Fruit fly (Drosophila melanogaster) whole organism, adult: Measurements from ENCODE around the gene Meics.
A peak's percentile ranks its signal among the peaks of the same experiment; 100 is the strongest.

ENCODE experiments used
- CG11617 ChIP-seq: fragments of 200-800 bp; sonication (Bioruptor generic); optimal IDR thresholded peaks from 2 replicates; lab custom pipeline; 2017; ENCODE audit warnings: mild to moderate bottlenecking, missing biosample characterization, missing genetic modification reagents, missing genetic modification characterization
- CG12768 ChIP-seq: fragments of 200-800 bp; sonication (Bioruptor generic); optimal IDR thresholded peaks from 2 replicates; lab custom pipeline; 2017; ENCODE audit warnings: missing biosample characterization, missing genetic modification characterization, mild to moderate bottlenecking, moderate library complexity, missing genetic modification reagents
- CG14711 ChIP-seq: fragments of 200-800 bp; sonication (Bioruptor generic); optimal IDR thresholded peaks from 2 replicates; lab custom pipeline; 2018; ENCODE audit warnings: missing biosample characterization, mild to moderate bottlenecking, missing genetic modification characterization, moderate library complexity
- CG1620 ChIP-seq: fragments of 200-800 bp; sonication (Bioruptor generic); optimal IDR thresholded peaks from 2 replicates; lab custom pipeline; 2016; ENCODE audit warnings: missing biosample characterization, missing genetic modification characterization
- CG33017 ChIP-seq: fragments of 200-800 bp; sonication (Bioruptor generic); optimal IDR thresholded peaks from 2 replicates; lab custom pipeline; 2018; ENCODE audit warnings: missing biosample characterization, mild to moderate bottlenecking, missing genetic modification characterization, moderate library complexity
- CG5204 ChIP-seq: fragments of 200-800 bp; sonication (Bioruptor generic); optimal IDR thresholded peaks from 2 replicates; lab custom pipeline; 2016; ENCODE audit warnings: missing biosample characterization, missing genetic modification characterization
- CG7045 ChIP-seq: fragments of 200-800 bp; sonication (Bioruptor generic); optimal IDR thresholded peaks from 2 replicates; lab custom pipeline; 2017; ENCODE audit warnings: missing biosample characterization, mild to moderate bottlenecking, missing genetic modification characterization
- CG7101 ChIP-seq: fragments of 200-800 bp; sonication (Bioruptor generic); optimal IDR thresholded peaks from 2 replicates; lab custom pipeline; 2018; ENCODE audit warnings: missing biosample characterization, mild to moderate bottlenecking, missing genetic modification characterization, moderate library complexity
- Clk ChIP-seq: fragments of 200-800 bp; sonication (Bioruptor generic); optimal IDR thresholded peaks from 2 replicates; lab custom pipeline; 2017; ENCODE audit warnings: missing biosample characterization, missing genetic modification characterization
- Crg-1 ChIP-seq: fragments of 200-800 bp; sonication (Bioruptor generic); optimal IDR thresholded peaks from 2 replicates; lab custom pipeline; 2016; ENCODE audit warnings: missing biosample characterization, missing genetic modification characterization
- Hr96 ChIP-seq: fragments of 200-800 bp; sonication (Bioruptor generic); optimal IDR thresholded peaks from 2 replicates; lab custom pipeline; 2016; ENCODE audit warnings: missing biosample characterization, missing genetic modification characterization
- Mnt ChIP-seq: fragments of 200-800 bp; sonication (Bioruptor generic); optimal IDR thresholded peaks from 2 replicates; lab custom pipeline; 2016; ENCODE audit warnings: missing biosample characterization, mild to moderate bottlenecking, missing genetic modification characterization
- bab1 ChIP-seq: fragments of 200-800 bp; sonication (Bioruptor generic); optimal IDR thresholded peaks from 3 replicates; lab custom pipeline; 2019; ENCODE audit warnings: missing biosample characterization, mild to moderate bottlenecking, missing genetic modification characterization, moderate library complexity
- cic ChIP-seq: fragments of 200-800 bp; sonication (Bioruptor generic); optimal IDR thresholded peaks from 2 replicates; lab custom pipeline; 2017; ENCODE audit warnings: missing biosample characterization, mild to moderate bottlenecking, missing genetic modification characterization, moderate library complexity
- cnc ChIP-seq, 2 experiments: fragments of >200 bp; optimal IDR thresholded peaks; 2 replicates each; lab custom pipeline; 2017
- kay ChIP-seq: fragments of 200-800 bp; sonication (Bioruptor generic); peaks from one replicate; lab custom pipeline; 2016; ENCODE audit warnings: missing biosample characterization, missing genetic modification characterization, borderline replicate concordance
- ovo ChIP-seq: fragments of 200-800 bp; sonication (Bioruptor generic); optimal IDR thresholded peaks from 2 replicates; lab custom pipeline; 2016; ENCODE audit warnings: missing biosample characterization, missing genetic modification characterization
- pad ChIP-seq: fragments of 200-800 bp; sonication (Bioruptor generic); optimal IDR thresholded peaks from 3 replicates; lab custom pipeline; 2017; ENCODE audit warnings: missing biosample characterization, missing genetic modification characterization, mild to moderate bottlenecking, moderate library complexity, missing genetic modification reagents
- tj ChIP-seq: fragments of 200-800 bp; sonication (Bioruptor generic); optimal IDR thresholded peaks from 3 replicates; lab custom pipeline; 2017; ENCODE audit warnings: missing biosample characterization, mild to moderate bottlenecking, missing genetic modification characterization, moderate library complexity
- toe ChIP-seq: fragments of 200-800 bp; sonication (Bioruptor generic); optimal IDR thresholded peaks from 2 replicates; lab custom pipeline; 2016; ENCODE audit warnings: missing biosample characterization, missing genetic modification characterization

Meics gene

dm6 chr3L:13957212-13957668, 7.3 kb downstream of the Meics start:
- TF ChIP-seq cic (GFP tag; lab: Kevin White, UChicago): no peak
- no peak for TF ChIP-seq tj (GFP tag; lab: Kevin White, UChicago)
- no peak for TF ChIP-seq Hr96
- no peak for TF ChIP-seq CG12768
- TF ChIP-seq toe: no peak
- no peak for TF ChIP-seq pad (GFP tag; lab: Kevin White, UChicago)
- no peak for TF ChIP-seq Mnt (GFP tag; lab: Kevin White, UChicago)
- TF ChIP-seq CG7045 (GFP tag; lab: Kevin White, UChicago): no peak
- TF ChIP-seq CG14711 (tag; lab: Kevin White, UChicago): peak; percentile 13
- TF ChIP-seq CG5204 (GFP tag; lab: Kevin White, UChicago): no peak
- peak; percentile 3 for TF ChIP-seq CG11617 (GFP tag; lab: Kevin White, UChicago)
- TF ChIP-seq CG33017 (tag; lab: Kevin White, UChicago): no peak
- peak; percentile 44 for TF ChIP-seq bab1 (GFP tag; lab: Kevin White, UChicago)
- no peak for TF ChIP-seq CG7101 (tag; lab: Kevin White, UChicago)
- TF ChIP-seq cnc (optimal IDR thresholded peaks at IDR 0.05; lab: Kevin White, UChicago): no peak
- TF ChIP-seq ovo: no peak
- TF ChIP-seq CG1620 (GFP tag; lab: Kevin White, UChicago): no peak
- TF ChIP-seq Clk (GFP tag; lab: Kevin White, UChicago): no peak
- TF ChIP-seq kay (GFP tag; lab: Kevin White, UChicago): no peak
- no peak for TF ChIP-seq Crg-1 (GFP tag; lab: Kevin White, UChicago)

DNA sequence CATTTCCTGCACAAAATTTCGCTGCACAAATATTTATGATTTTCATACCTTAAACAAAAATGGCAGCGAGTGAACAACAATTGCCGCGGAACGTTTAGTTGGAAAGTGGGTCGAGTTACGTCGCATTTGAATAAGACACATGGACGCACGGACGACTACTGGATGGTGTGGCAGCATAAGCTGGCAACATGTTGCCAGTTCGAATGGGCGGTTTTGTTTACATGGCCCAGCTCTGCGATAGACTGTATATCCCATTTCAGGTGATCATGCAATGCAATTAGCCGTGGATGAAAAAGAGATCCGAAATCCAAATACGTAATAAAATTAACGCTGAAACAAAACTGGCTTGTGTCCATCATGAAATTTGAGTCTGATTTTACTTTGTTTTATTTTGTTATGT, 7.8 kb downstream of the Meics start:
- TF ChIP-seq bab1 (GFP tag; lab: Kevin White, UChicago) (no peak), Mnt (GFP tag; lab: Kevin White, UChicago) (no peak), CG33017 (tag; lab: Kevin White, UChicago) (no peak), CG7045 (GFP tag; lab: Kevin White, UChicago) (no peak), cnc (optimal IDR thresholded peaks at IDR 0.05; lab: Kevin White, UChicago) (no peak), ovo (no peak), Clk (GFP tag; lab: Kevin White, UChicago) (no peak), pad (GFP tag; lab: Kevin White, UChicago) (no peak), CG1620 (GFP tag; lab: Kevin White, UChicago) (no peak), CG7101 (tag; lab: Kevin White, UChicago) (no peak), toe (no peak), CG11617 (GFP tag; lab: Kevin White, UChicago) (no peak), CG12768 (no peak), Hr96 (no peak), CG5204 (GFP tag; lab: Kevin White, UChicago) (no peak), tj (GFP tag; lab: Kevin White, UChicago) (no peak), cic (GFP tag; lab: Kevin White, UChicago) (no peak), kay (GFP tag; lab: Kevin White, UChicago) (no peak), Crg-1 (GFP tag; lab: Kevin White, UChicago) (no peak), CG14711 (tag; lab: Kevin White, UChicago) (no peak)

- TF ChIP-seq Mnt (GFP tag; lab: Kevin White, UChicago) (peak; percentile 49), CG1620 (GFP tag; lab: Kevin White, UChicago) (no peak), CG7045 (GFP tag; lab: Kevin White, UChicago) (no peak), Hr96 (no peak), tj (GFP tag; lab: Kevin White, UChicago) (peak; percentile 5), kay (GFP tag; lab: Kevin White, UChicago) (peak; percentile 94)
Observed at dm6 chr3L:13952484-13953048, 11.9 kb downstream of the Meics start.

DNA sequence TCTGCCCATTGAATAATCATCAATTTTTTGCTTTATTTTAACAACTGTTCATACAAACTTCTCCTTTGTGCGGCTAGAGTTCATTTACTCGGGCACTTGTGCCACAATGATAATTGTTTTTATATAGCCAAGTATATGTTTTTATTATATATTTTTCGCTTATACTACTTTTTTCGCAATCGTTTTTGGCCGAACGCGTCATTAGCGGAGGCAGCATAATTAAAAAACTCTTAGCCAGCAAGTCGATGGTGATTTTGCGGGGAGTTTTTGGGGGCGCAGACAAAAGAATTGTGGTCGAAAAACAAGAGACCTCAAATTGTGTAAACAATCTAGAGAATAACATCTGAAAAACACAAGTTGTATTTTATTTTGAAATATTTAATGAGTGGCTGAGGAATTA, 12.9 kb downstream of the Meics start:
- TF ChIP-seq tj (GFP tag; lab: Kevin White, UChicago) (peak; percentile 93), CG1620 (GFP tag; lab: Kevin White, UChicago) (no peak)

DNA sequence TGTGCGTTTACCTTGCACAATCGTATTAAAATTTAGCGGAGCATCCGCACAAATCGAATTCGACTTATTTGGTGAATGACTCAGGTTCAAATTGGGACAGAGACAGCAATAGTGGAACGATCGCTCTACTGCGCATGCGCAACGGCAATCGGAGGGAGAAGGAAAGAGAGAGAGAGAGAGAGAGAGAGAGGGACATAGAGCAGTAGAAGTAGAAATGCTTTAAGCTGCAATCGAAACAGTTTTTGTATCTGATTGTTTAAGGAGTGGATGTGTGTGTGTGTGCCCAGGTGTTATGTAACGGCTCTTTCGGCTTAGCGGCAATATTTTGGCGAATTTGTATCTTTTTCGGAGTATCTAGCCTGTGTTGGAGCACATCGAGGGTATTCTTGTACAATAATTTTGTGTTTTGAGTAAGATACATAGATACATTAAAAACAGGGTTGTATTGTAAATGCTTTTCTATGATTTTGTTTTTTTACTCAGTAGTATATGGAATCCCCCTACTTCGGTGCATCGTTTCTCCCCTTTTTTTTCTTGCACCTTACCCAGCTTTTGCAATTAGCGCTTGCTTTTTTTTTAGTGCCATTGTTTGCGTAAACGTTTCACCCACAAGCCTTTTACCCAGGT, 14.9 kb downstream of the Meics start:
- TF ChIP-seq tj (GFP tag; lab: Kevin White, UChicago) (peak; percentile 7), bab1 (GFP tag; lab: Kevin White, UChicago) (no peak)

DNA sequence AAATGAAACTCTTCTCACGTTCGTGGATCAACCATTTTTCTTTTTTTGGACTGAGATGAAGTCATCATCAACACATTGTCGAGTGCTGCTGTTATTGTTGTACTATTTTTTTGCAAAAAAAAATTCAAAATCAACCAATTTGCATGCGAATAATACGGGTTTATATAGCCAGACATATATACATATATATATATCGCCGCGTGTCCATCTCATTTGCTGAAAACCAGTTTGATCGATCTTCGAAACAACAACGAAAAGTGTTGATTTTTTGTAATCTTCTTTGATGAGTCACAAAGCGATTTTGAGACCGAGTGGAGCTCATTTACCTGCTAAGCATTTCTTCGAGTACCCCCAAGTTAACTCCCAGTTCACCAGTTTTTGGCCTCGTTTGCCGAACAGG, 18.5 kb downstream of the Meics start:
- no peak for TF ChIP-seq Crg-1 (GFP tag; lab: Kevin White, UChicago)
- peak; percentile 61 for TF ChIP-seq kay (GFP tag; lab: Kevin White, UChicago)
- no peak for TF ChIP-seq ovo
- TF ChIP-seq CG1620 (GFP tag; lab: Kevin White, UChicago): no peak
- TF ChIP-seq CG14711 (tag; lab: Kevin White, UChicago): no peak

dm6 chr3L:13939151-13939499, 25.4 kb downstream of the Meics start, which contains the start of gene CG32137:
Gene CG32137 (plus strand): TSS chr3L:13939250.
- TF ChIP-seq tj (GFP tag; lab: Kevin White, UChicago) (no peak), Mnt (GFP tag; lab: Kevin White, UChicago) (peak; percentile 4), cic (GFP tag; lab: Kevin White, UChicago) (peak; percentile 61), cnc (optimal IDR thresholded peaks at IDR 0.05; lab: Kevin White, UChicago) (no peak), CG5204 (GFP tag; lab: Kevin White, UChicago) (no peak), CG14711 (tag; lab: Kevin White, UChicago) (no peak), toe (no peak), pad (GFP tag; lab: Kevin White, UChicago) (peak; percentile 64), CG12768 (peak; percentile 60), Hr96 (no peak), kay (GFP tag; lab: Kevin White, UChicago) (peak; percentile 18), CG7101 (tag; lab: Kevin White, UChicago) (no peak), CG33017 (tag; lab: Kevin White, UChicago) (no peak), CG11617 (GFP tag; lab: Kevin White, UChicago) (no peak), Clk (GFP tag; lab: Kevin White, UChicago) (no peak)
